Fruit fly (Drosophila melanogaster): ENCODE data around the gene CG42853.

Gene CG42853

dm6 chr3L:18139184-18139629 is 17.4 kb upstream of the CG42853 start, which contains the start of gene geko (continued):
- TF ChIP-seq CG4328 (GFP tag; optimal IDR thresholded peaks at IDR 0.05) (no peak), org-1 (GFP tag; optimal IDR thresholded peaks at IDR 0.05) (no peak), tgo (GFP tag; IDR thresholded peaks at IDR 0.05) (no peak), eve (GFP tag; optimal IDR thresholded peaks at IDR 0.05) (peak in 1 of 2 experiments; percentile 39), CG10462 (GFP tag; optimal IDR thresholded peaks at IDR 0.05) (no peak), Fer3 (tag; optimal IDR thresholded peaks at IDR 0.05) (no peak), HLHmδ (GFP tag; optimal IDR thresholded peaks at IDR 0.05) (no peak), gce (GFP tag; IDR thresholded peaks at IDR 0.05) (peak; percentile 20; the same call in 1 of the 3 replicates), dan (GFP tag; IDR thresholded peaks at IDR 0.05) (no peak), kni (GFP tag; optimal IDR thresholded peaks at IDR 0.05) (peak; percentile 52), Hr3 (GFP tag; optimal IDR thresholded peaks at IDR 0.05) (no peak), CG42726 (GFP tag; IDR thresholded peaks at IDR 0.05; ENCODE audit: partially characterized antibody) (peak; percentile 52; the same call in 1 of the 2 replicates), caup (GFP tag; optimal IDR thresholded peaks at IDR 0.05; ENCODE audit: severe bottlenecking) (no peak), CG10543 (GFP tag; optimal IDR thresholded peaks at IDR 0.05) (no peak), dmrt99B (tag; optimal IDR thresholded peaks at IDR 0.05) (no peak), tx (GFP tag; optimal IDR thresholded peaks at IDR 0.05) (no peak), Meics (GFP tag; optimal IDR thresholded peaks at IDR 0.05) (peak; percentile 7), Gsc (GFP tag; IDR thresholded peaks at IDR 0.05) (no peak), Blimp-1 (GFP tag; optimal IDR thresholded peaks at IDR 0.05) (peak; percentile 94), chif (GFP tag; optimal IDR thresholded peaks at IDR 0.05) (no peak), CG8388 (GFP tag; optimal IDR thresholded peaks at IDR 0.05) (peak; percentile 79), D19A (tag; optimal IDR thresholded peaks at IDR 0.05) (no peak), CG11695 (GFP tag; IDR thresholded peaks at IDR 0.05) (0 out of 3 replicates have a peak, but pooled peaks have one; percentile 18), CG14050 (GFP tag; IDR thresholded peaks at IDR 0.05) (no peak), CG34224 (GFP tag; IDR thresholded peaks at IDR 0.05; ENCODE audit: partially characterized antibody) (peak; percentile 53; the same call in 2 of the 3 replicates), slou (GFP tag; optimal IDR thresholded peaks at IDR 0.05) (no peak), CG13287 (GFP tag; IDR thresholded peaks at IDR 0.05; ENCODE audit: partially characterized antibody) (peak; percentile 61), CG2129 (GFP tag; IDR thresholded peaks at IDR 0.05; ENCODE audit: partially characterized antibody) (peak; percentile 15; the same call in 1 of the 2 replicates), Rfx (GFP tag; IDR thresholded peaks at IDR 0.05) (no peak), pros (GFP tag; optimal IDR thresholded peaks at IDR 0.05) (peak; percentile 38), Doc2 (GFP tag; IDR thresholded peaks at IDR 0.05) (no peak), Dll (GFP tag; IDR thresholded peaks at IDR 0.05; ENCODE audit: partially characterized antibody) (peak; percentile 55; the same call in 2 of the 4 replicates), Spps (tag; optimal IDR thresholded peaks at IDR 0.05) (no peak), CG3065 (GFP tag; optimal IDR thresholded peaks at IDR 0.05) (no peak), otp (GFP tag; IDR thresholded peaks at IDR 0.05) (0 out of 3 replicates have a peak, but pooled peaks have one; percentile 47), Lpt (GFP tag; optimal IDR thresholded peaks at IDR 0.05) (no peak), tin (GFP tag; optimal IDR thresholded peaks at IDR 0.05) (no peak), Oli (tag; optimal IDR thresholded peaks at IDR 0.05) (no peak), CG17829 (tag; optimal IDR thresholded peaks at IDR 0.05) (no peak), NfI (GFP tag; optimal IDR thresholded peaks at IDR 0.05) (no peak), CG14860 (GFP tag; IDR thresholded peaks at IDR 0.05; ENCODE audit: partially characterized antibody) (no peak), Oaz (GFP tag; IDR thresholded peaks at IDR 0.05) (no peak), hkb (optimal IDR thresholded peaks at IDR 0.05) (no peak), hkb (GFP tag; IDR thresholded peaks at IDR 0.05) (peak; percentile 39; the same call in 1 of the 2 replicates), zfh1 (GFP tag; IDR thresholded peaks at IDR 0.05) (no peak), cas (GFP tag; IDR thresholded peaks at IDR 0.05) (no peak), her (GFP tag; optimal IDR thresholded peaks at IDR 0.05) (no peak), nerfin-2 (GFP tag; IDR thresholded peaks at IDR 0.05; ENCODE audit: partially characterized antibody) (no peak), Jarid2 (GFP tag; optimal IDR thresholded peaks at IDR 0.05) (peak; percentile 88), grn (GFP tag; optimal IDR thresholded peaks at IDR 0.05) (no peak)

Data from whole organism, embryonic.